Fruit fly (Drosophila melanogaster) whole organism: ENCODE data around the gene CG7408.

ENCODE experiments used
- EcR ChIP-seq, 2 experiments: fragments of >200 bp; optimal IDR thresholded peaks; 2 replicates each; lab custom pipeline; 2017; ENCODE audit warnings: missing biosample characterization in 2 of 2, missing genetic modification characterization in 2 of 2, missing genetic modification reagents in 2 of 2
- psq ChIP-seq: fragments of >200 bp; optimal IDR thresholded peaks from 2 replicates; lab custom pipeline; 2017
- usp ChIP-seq: fragments of >200 bp; optimal IDR thresholded peaks from 2 replicates; lab custom pipeline; 2017; ENCODE audit warnings: missing biosample characterization, missing genetic modification characterization, mixed read lengths

DNA sequence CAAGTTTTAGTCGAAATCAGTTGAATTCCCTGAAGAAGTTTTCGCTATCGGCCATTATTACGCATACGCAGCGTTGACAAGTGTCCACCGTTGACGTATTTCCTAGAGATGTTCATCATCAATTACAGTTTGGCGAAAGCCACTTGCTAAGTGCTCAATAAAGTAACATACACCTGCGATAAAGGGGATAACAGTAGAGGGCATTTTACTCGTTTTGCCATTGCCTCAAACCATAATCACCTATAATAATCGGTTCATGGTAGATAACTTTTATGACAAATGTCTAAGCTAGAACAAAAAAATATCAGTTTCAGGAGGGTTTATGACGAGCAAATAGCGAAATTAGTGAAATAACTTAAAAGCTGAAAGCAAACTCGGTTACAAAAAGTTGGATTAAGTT is 23.7 kb downstream of the CG7408 start:
- TF ChIP-seq EcR (GFP tag; optimal IDR thresholded peaks at IDR 0.05; lab: Kevin White, UChicago): no peak
- no peak for TF ChIP-seq psq (lab: Kevin White, UChicago)
- no peak for TF ChIP-seq usp (GFP tag; lab: Kevin White, UChicago)
